Fruit fly (Drosophila melanogaster): ENCODE measurements around the gene GlcAT-P.

Gene GlcAT-P

DNA sequence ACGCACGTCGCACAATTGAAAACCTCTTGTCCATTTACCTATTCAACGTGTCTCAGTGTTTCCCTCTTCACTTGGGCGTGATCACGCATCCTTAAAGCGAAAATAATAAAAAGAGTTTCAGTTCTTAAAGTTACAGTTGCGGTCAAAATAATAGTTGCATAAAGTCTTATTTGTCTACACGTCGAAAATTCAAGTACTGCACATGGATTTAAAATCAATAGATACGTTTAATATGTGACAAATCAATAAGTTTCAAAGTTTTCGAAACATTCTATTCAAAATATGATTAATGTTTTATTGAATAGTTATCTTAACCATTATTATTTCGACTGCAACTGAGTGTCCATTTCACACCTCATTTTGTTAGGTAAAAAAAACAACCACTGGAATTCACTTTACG, 18.9 kb upstream of the GlcAT-P start:
- TF ChIP-seq CG8478 (optimal IDR thresholded peaks at IDR 0.05): no peak
- no peak for TF ChIP-seq CTCF (optimal IDR thresholded peaks at IDR 0.05)

DNA sequence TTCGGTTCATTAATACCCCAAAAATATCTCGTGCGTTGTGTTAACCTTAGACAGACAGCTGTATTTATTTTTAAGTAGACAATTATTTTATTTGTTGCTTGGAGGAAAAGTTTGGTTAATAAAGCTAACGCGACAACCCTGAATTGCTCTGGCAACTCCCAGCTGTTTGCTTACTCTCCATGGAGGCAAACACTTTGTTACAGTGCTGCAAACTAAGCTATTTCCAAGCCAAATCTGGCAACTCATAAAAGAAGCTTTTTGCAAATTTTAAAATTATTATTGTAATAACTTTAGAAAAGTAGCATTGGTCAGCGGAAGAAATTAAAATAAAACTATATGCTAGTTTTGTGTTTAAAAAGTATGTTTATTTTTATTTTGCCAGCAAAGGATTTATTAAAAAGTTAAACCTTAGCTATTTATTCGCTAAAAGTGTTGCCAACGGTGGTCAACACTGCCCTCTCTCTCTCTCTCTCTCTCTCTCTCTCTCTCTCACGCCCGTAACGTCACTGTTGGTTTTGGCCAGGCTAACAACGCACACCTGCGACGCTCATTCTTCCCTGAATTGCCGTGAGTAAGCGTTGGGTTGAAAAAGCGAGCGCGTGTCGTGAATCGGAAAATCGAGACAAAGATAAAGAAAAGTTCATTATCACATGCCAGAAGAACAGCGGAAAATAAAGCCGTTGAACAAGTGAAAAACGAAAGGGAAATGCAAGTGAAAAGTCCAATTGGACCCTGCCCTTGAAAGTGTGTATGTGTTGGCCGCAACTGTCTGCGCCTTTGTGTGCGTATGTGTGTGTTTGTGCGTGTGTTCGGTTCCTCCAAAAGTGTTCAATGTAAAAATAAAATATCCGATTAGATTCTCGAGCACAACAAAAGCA, 18.1 kb upstream of the GlcAT-P start:
- TF ChIP-seq CTCF (optimal IDR thresholded peaks at IDR 0.05): no peak
- no peak for TF ChIP-seq CG8478 (optimal IDR thresholded peaks at IDR 0.05)

DNA sequence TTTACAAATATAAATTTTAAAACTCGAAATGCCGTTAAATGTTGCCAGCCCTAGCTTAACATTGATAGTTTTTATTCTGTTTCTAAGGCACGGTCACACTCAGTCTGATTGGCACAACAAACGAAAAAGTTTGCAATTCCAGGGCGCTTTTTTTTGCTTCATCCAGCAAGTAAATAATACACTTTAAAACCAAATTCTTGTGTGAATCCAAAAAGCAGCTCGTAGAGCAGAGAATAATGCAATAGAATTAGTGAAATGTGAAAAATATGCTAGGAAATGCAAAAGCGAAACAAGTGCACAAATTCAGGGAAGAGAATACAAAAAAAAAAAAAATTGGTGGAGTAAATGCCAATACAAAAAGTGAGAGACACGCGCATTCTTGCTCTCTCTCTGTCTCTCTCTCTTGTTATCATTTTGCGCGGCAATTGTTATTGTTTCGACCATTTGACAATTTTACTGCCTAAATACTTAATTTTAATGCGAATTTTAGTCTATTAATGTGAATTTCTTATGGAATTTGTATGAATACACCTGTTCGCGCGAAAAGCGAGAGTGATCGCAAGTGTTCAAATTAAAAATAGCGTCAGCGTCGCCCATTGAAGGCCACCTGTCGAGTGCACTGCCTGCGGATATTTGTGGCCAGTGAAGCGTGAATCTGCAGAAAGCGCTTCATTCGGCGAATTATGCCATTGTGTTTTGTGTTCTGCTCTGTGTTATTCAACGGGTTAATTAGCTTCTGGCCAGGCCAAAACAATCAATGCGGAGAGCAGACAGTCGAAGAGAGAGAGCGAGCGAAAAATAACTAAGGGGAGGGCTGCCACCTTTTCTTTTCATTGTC, 17.3 kb upstream of the GlcAT-P start, which contains the start of gene CG42671:
CG42671 (plus strand) TSS at position 100 of the 838 bp plus-strand sequence.
- TF ChIP-seq CG8478 (optimal IDR thresholded peaks at IDR 0.05) (no peak), CTCF (optimal IDR thresholded peaks at IDR 0.05) (no peak)

DNA sequence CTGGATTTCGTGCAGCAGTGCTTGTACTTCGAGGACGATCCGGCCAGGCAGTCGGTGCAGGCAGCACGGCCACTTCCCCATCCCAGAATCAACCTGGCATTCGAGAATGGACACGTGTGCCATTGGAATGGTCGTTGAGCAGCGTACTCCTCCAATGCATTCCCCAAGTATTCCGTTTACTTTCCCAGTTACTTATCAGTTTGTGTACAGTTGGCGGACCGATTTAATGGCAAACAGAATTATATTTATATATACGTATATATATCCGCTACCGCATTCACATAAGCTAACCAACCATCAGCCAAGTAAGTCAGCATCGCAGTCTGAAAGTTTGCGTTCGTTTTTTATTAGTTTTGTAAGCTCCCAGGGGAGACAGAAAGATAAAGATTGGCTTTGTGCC, 16.3 kb upstream of the GlcAT-P start:
- TF ChIP-seq CG8478 (optimal IDR thresholded peaks at IDR 0.05) (no peak), CTCF (optimal IDR thresholded peaks at IDR 0.05) (no peak)

DNA sequence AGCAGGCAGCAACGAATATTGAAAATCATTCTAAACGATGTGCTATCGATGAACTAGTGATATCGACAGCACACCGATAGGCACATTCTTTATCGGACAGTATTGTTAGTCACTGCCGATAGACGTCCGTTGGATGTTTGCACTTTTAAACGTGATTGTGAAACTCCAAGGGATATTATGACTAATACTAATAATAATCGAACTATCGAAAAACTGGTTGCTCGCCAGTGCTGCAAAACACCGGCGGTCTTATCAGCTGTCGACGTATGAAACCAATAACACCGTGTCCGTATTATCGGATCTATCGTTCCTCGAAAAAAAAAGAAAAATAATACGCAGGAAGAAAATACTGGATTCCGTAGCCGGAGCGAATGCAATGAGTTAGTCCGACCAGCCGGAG, 13.2 kb upstream of the GlcAT-P start, which contains the start of the genes Ube3a and CG7600:
Ube3a (minus strand) TSS at position 67 of the 400 bp plus-strand sequence.
CG7600 (plus strand) TSS at position 270 of the 400 bp plus-strand sequence.
- TF ChIP-seq CTCF (optimal IDR thresholded peaks at IDR 0.05) (peak in 1 of 2 experiments; percentile 54), CG8478 (optimal IDR thresholded peaks at IDR 0.05) (no peak)

DNA sequence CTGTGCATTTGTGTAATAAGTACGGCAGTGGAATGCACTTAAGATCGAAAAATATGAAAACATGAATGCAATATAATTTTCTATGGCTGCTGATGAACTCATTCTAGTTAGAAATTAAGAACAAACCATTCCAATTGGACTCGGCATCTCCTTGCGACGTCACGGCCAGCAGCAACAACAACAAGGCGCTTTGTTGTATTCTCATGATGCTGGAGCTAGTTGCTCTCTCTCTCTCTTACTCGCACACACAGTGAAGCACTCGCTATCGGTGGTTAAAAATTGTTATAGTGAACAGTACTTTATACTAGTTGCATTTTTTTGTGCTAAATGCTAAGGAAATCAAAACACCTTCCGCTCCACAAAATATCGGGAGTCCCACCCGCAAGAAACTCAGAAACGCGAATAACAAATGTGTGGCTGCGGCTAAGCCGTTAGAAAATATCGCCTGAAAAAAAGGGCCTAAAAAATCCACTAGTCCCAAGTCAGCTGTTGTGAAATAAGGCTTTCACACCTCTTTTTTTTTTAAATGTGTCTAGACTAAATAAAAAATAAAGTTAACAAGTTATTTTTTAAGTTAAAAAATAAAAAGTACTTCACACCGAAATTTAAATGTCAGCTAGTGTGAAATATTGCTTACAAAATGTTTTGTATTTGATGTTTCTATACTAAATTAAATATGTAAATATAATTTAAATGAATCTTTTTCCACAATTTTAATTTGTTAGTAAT, 8.4 kb upstream of the GlcAT-P start, which contains the start of gene Plod:
Plod (minus strand) TSS at position 409 of the 729 bp plus-strand sequence.
- TF ChIP-seq CTCF (optimal IDR thresholded peaks at IDR 0.05): peak in 1 of 2 experiments; percentile 28
- no peak for TF ChIP-seq CG8478 (optimal IDR thresholded peaks at IDR 0.05)

DNA sequence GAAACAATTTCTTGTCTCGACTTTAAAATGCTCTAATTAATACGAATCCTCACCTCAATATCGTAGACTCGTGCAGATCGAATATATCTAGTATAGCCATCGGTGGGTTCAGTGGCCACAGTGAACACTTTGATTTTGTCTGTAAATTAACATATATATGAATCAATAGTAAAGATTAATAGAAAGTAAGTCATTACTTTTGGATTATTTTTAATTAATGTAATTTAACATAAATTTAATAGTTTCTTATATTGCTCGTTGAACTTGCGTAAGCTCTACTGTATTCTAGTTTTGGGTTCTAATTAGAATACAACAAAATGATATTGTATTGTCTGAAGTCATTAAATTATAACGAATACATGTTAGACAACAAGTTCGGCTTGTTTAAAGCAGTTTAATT, 7.5 kb upstream of the GlcAT-P start:
- TF ChIP-seq CG8478 (optimal IDR thresholded peaks at IDR 0.05) (no peak), CTCF (optimal IDR thresholded peaks at IDR 0.05) (no peak)

DNA sequence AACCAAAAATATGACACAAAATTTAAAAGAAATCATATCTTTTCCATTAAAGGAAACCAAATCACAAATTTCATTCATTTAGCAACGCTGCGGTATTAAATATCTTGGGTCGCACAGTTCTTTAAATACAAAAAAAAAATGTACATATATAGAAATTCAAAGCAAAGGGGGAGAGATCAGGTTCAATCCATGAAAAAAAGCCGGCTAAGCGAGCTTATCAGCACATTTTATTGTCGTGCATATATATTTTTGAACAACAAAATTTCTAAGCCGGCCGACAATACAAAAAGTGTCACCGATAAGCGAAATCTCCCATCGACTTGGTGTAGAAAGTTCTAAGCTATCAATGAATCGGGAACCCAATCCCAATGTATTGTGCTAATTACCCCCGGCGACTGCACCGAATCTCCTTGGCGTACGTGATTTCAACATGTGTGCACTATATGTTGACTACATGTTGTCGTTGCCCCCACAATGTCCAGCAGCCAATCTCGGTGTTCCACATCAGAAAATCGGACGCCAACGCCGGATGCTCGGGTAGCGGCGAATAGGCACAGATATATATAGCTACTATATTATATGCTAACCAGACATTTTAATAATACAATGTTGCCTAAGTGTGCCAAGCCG, 6.6 kb upstream of the GlcAT-P start:
- no peak for TF ChIP-seq CG8478 (optimal IDR thresholded peaks at IDR 0.05)
- no peak for TF ChIP-seq CTCF (optimal IDR thresholded peaks at IDR 0.05)

DNA sequence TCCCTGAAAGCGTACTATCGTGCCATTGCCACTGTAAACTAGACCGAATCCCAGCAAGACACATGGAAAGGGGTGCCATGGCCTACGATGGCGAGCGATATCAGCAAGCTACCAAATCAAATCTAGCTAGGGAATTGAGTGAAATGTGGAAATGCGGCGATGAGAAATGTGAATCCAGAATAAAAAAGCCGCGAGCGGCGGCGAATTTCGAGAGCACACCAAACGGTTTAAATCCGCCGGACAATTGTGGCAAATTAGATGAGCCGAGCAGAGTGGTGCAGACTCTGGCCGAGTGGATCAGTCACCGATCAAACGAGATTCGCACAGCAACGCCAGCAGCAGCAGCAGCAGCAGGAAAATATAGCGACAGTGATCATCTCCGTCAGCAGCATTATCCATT, 3.7 kb upstream of the GlcAT-P start, which contains the start of gene nkt:
nkt (plus strand) TSS at position 301 of the 400 bp plus-strand sequence.
- TF ChIP-seq CTCF (optimal IDR thresholded peaks at IDR 0.05): no peak
- TF ChIP-seq CG8478 (optimal IDR thresholded peaks at IDR 0.05): no peak

DNA sequence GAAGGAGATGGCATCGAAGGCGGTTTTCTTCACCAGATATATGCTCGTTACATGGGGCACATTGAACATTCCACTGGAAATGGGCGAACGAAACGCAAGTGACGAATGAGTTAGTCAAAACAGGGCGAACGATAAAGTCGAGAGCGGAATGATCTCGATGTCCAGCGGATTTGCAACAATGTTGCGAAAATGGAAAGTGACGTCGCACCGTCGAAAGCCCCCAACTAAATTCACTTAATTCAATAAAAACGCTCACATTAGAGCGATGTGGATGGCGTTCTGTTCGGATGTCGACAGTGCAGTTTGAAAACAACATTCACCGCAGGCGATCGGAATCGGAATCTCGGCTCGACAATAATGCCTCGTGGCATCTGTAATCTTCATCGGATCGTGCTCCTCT, 2.0 kb upstream of the GlcAT-P start, which contains the start of gene CG7607:
CG7607 (plus strand) TSS at position 301 of the 400 bp plus-strand sequence.
- TF ChIP-seq CTCF (optimal IDR thresholded peaks at IDR 0.05) (no peak), CG8478 (optimal IDR thresholded peaks at IDR 0.05) (no peak)

DNA sequence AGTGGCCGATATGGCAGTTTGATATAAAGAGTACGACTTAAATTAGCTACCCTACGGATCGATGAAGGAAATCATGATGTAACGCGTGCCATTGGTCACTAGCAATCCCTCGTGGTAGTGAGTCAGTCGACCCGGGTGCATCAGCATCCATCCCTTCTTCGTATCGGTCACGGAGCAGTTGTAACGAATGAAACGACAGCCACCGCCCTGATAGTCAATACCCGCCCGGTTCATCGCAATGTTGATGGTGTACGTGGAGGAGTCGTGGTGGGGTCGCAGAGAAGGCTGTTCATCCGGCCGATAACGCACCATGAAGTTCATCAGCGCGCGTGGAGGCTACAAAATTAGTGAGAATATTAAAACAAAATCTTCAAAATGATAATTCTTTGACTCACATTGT, 1.0 kb upstream of the GlcAT-P start:
- TF ChIP-seq CG8478 (optimal IDR thresholded peaks at IDR 0.05): no peak
- no peak for TF ChIP-seq CTCF (optimal IDR thresholded peaks at IDR 0.05)

DNA sequence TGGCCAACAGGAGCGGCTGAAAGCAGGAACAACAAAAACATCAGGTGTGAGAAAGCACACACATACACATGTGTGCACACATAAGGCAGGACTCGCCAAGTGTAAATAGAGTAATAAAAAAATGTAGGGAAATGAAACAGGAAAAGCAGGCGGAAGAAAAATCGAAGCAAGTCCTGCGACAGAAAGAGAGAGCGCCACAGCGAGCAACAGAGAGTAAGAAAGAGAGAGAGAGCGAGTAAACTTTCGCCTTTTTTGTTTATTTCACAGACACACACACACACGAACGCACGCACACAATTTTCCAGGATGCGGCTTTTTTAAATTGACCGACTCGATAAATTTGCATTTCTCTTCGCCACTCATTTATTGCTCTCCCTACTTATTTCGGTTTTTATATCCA, 476 bp downstream of the GlcAT-P start:
- TF ChIP-seq CG8478 (optimal IDR thresholded peaks at IDR 0.05) (no peak), CTCF (optimal IDR thresholded peaks at IDR 0.05) (no peak)

DNA sequence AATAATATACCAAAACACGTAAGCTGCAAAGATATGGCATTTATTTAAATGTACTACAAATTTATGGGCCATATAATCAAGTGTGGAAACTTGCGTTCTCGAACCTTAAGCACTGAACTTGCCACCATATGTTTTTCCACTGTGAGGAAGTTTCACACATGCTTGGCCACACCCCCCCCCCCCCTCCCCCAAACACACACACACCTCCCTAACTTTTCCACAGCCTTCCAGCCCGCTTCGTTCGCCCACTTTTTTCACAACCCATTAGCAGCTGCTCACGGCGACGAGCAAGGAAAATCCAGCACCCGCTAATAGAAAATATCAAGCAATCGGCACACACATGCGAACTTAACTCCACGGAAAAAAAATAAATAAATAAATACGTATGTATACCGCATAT, 2.1 kb downstream of the GlcAT-P start:
- TF ChIP-seq CG8478 (optimal IDR thresholded peaks at IDR 0.05) (no peak), CTCF (optimal IDR thresholded peaks at IDR 0.05) (no peak)

DNA sequence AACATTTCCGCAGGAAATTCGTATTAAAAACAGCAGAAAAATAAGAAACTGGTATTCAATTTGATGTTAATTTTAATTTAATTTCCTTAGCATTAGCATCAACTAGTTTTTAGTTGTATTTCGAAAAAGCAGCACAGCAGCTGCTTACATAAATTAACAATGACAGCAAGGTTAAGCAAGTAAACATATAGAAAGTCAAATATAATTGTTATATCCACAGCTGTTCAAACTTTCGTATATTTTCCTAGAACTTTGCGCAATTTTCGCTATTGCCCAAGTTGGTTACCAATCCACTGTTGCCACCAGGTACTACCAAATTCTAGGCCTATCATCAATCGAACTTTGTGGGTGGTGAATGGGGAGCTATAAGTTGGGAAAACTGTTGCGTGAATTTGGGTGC, 7.3 kb downstream of the GlcAT-P start:
- TF ChIP-seq CG8478 (optimal IDR thresholded peaks at IDR 0.05) (no peak), CTCF (optimal IDR thresholded peaks at IDR 0.05) (no peak)
